Fruit fly (Drosophila melanogaster) whole organism, wandering third instar larva: ENCODE results near the gene Z600.

Experiments
- Abd-B ChIP-seq: fragments of >200 bp; optimal IDR thresholded peaks from 2 replicates; lab custom pipeline; 2017; ENCODE audit warnings: missing biosample characterization, missing genetic modification characterization
- CrebA ChIP-seq: fragments of 200-800 bp; sonication (Bioruptor generic); optimal IDR thresholded peaks from 2 replicates; lab custom pipeline; 2016; ENCODE audit warnings: missing biosample characterization, mild to moderate bottlenecking, missing genetic modification characterization, borderline replicate concordance
- GATAd ChIP-seq: sonication (Bioruptor generic); optimal IDR thresholded peaks from 2 replicates; lab custom pipeline; 2016; ENCODE audit warnings: missing biosample characterization, missing genetic modification characterization
- Jra ChIP-seq: sonication (Bioruptor generic); optimal IDR thresholded peaks from 2 replicates; lab custom pipeline; 2016; ENCODE audit warnings: missing biosample characterization, missing genetic modification characterization
- Myc ChIP-seq: fragments of >200 bp; optimal IDR thresholded peaks from 2 replicates; lab custom pipeline; 2017
- Sp1 ChIP-seq: fragments of 200-800 bp; sonication (Bioruptor generic); optimal IDR thresholded peaks from 3 replicates; lab custom pipeline; 2019; ENCODE audit warnings: missing biosample characterization, mild to moderate bottlenecking, missing genetic modification characterization, moderate library complexity
- dmrt93B ChIP-seq: fragments of 200-800 bp; sonication (Bioruptor generic); optimal IDR thresholded peaks from 2 replicates; lab custom pipeline; 2018; ENCODE audit warnings: missing biosample characterization, mild to moderate bottlenecking, missing genetic modification characterization
- fru ChIP-seq: fragments of 200-800 bp; sonication (Bioruptor generic); optimal IDR thresholded peaks from 3 replicates; lab custom pipeline; 2016; ENCODE audit warnings: missing biosample characterization, mild to moderate bottlenecking, missing genetic modification characterization
- h ChIP-seq: fragments of 200-800 bp; sonication (Bioruptor generic); optimal IDR thresholded peaks from 3 replicates; lab custom pipeline; 2016; ENCODE audit warnings: missing biosample characterization, mild to moderate bottlenecking, missing genetic modification characterization
- jim ChIP-seq: fragments of 175-275, 200-325 bp; sonication (Bioruptor generic); optimal IDR thresholded peaks from 2 replicates; lab custom pipeline; 2016; ENCODE audit warnings: missing biosample characterization, mild to moderate bottlenecking, missing genetic modification characterization
- pan ChIP-seq: fragments of >200 bp; optimal IDR thresholded peaks from 2 replicates; lab custom pipeline; 2017
- psq ChIP-seq: fragments of 200-800 bp; sonication (Bioruptor generic); optimal IDR thresholded peaks from 3 replicates; lab custom pipeline; 2017; ENCODE audit warnings: missing biosample characterization, mild to moderate bottlenecking, missing genetic modification characterization, moderate library complexity
- sv ChIP-seq: fragments of 200-800 bp; sonication (Bioruptor generic); optimal IDR thresholded peaks from 3 replicates; lab custom pipeline; 2016; ENCODE audit warnings: missing biosample characterization, missing genetic modification characterization
- usp ChIP-seq: fragments of >200 bp; optimal IDR thresholded peaks from 2 replicates; lab custom pipeline; 2017; ENCODE audit warnings: missing biosample characterization, missing genetic modification characterization

dm6 chr3L:15543467-15543866 lies 34.6 kb downstream of the Z600 start:
- TF ChIP-seq h (GFP tag; lab: Kevin White, UChicago) (no peak), Abd-B (GFP tag; lab: Kevin White, UChicago) (no peak), Myc (lab: Kevin White, UChicago) (no peak), pan (lab: Kevin White, UChicago) (no peak), sv (GFP tag; lab: Kevin White, UChicago) (no peak), Sp1 (GFP tag; lab: Kevin White, UChicago) (no peak), psq (no peak), Jra (GFP tag; lab: Kevin White, UChicago) (no peak), usp (GFP tag; lab: Kevin White, UChicago) (no peak), fru (GFP tag; lab: Kevin White, UChicago) (no peak), dmrt93B (GFP tag; lab: Kevin White, UChicago) (no peak), jim (no peak), GATAd (GFP tag; lab: Kevin White, UChicago) (no peak), CrebA (GFP tag; lab: Kevin White, UChicago) (no peak)
